Fruit fly (Drosophila melanogaster): ENCODE measurements around the gene ND-B14.5A.

Gene ND-B14.5A

dm6 chrX:2219899-2220298 lies 47.6 kb downstream of the ND-B14.5A start (continued):
- TF ChIP-seq Max (GFP tag; optimal IDR thresholded peaks at IDR 0.05) (no peak), CG7271 (tag; optimal IDR thresholded peaks at IDR 0.05) (no peak), pros (GFP tag; optimal IDR thresholded peaks at IDR 0.05) (no peak), bab2 (GFP tag; optimal IDR thresholded peaks at IDR 0.05) (no peak), Doc3 (GFP tag; IDR thresholded peaks at IDR 0.05; ENCODE audit: partially characterized antibody) (no peak), CG13296 (GFP tag; optimal IDR thresholded peaks at IDR 0.05) (no peak), H15 (GFP tag; IDR thresholded peaks at IDR 0.05) (no peak), CG12236 (GFP tag; optimal IDR thresholded peaks at IDR 0.05) (no peak), CG32772 (GFP tag; IDR thresholded peaks at IDR 0.05) (peak; percentile 8; the same call in 1 of the 2 replicates), CG6654 (GFP tag; optimal IDR thresholded peaks at IDR 0.05) (no peak), CG3838 (GFP tag; optimal IDR thresholded peaks at IDR 0.05) (no peak), CG9727 (GFP tag; optimal IDR thresholded peaks at IDR 0.05) (no peak), CG1233 (GFP tag; optimal IDR thresholded peaks at IDR 0.05) (no peak), so (GFP tag; IDR thresholded peaks at IDR 0.05) (no peak), CG2202 (tag; optimal IDR thresholded peaks at IDR 0.05) (no peak), CG17328 (GFP tag; IDR thresholded peaks at IDR 0.05) (0 out of 2 replicates have a peak, but pooled peaks have one; percentile 21), ci (GFP tag; IDR thresholded peaks at IDR 0.05) (no peak), CG2129 (GFP tag; IDR thresholded peaks at IDR 0.05; ENCODE audit: partially characterized antibody) (no peak), CG18619 (GFP tag; optimal IDR thresholded peaks at IDR 0.05) (no peak), CG16863 (GFP tag; optimal IDR thresholded peaks at IDR 0.05) (peak; percentile 5), mld (GFP tag; IDR thresholded peaks at IDR 0.05; ENCODE audit: partially characterized antibody) (no peak), CG12104 (GFP tag; optimal IDR thresholded peaks at IDR 0.05) (no peak), CG18599 (GFP tag; optimal IDR thresholded peaks at IDR 0.05) (no peak), ranshi (GFP tag; IDR thresholded peaks at IDR 0.05) (no peak), CG11398 (GFP tag; optimal IDR thresholded peaks at IDR 0.05) (no peak), trh (GFP tag; optimal IDR thresholded peaks at IDR 0.05) (no peak), aop (GFP tag; IDR thresholded peaks at IDR 0.05) (no peak), tx (GFP tag; optimal IDR thresholded peaks at IDR 0.05) (no peak), br (optimal IDR thresholded peaks at IDR 0.05) (no peak), Dp (GFP tag; optimal IDR thresholded peaks at IDR 0.05) (no peak), Hand (GFP tag; optimal IDR thresholded peaks at IDR 0.05) (no peak), CG11560 (tag; IDR thresholded peaks at IDR 0.05) (no peak), CG14667 (GFP tag; IDR thresholded peaks at IDR 0.05) (no peak), ase (GFP tag; IDR thresholded peaks at IDR 0.05) (no peak), CG1024 (GFP tag; IDR thresholded peaks at IDR 0.05) (no peak), grn (GFP tag; optimal IDR thresholded peaks at IDR 0.05) (no peak), her (GFP tag; optimal IDR thresholded peaks at IDR 0.05) (no peak), phol (tag; optimal IDR thresholded peaks at IDR 0.05) (peak; percentile 33), Blimp-1 (GFP tag; optimal IDR thresholded peaks at IDR 0.05) (peak; percentile 42), CG4424 (GFP tag; optimal IDR thresholded peaks at IDR 0.05) (no peak), kay (GFP tag; optimal IDR thresholded peaks at IDR 0.05) (no peak), maf-S (GFP tag; optimal IDR thresholded peaks at IDR 0.05) (no peak), Opbp (GFP tag; IDR thresholded peaks at IDR 0.05; ENCODE audit: partially characterized antibody) (no peak), bsh (GFP tag; optimal IDR thresholded peaks at IDR 0.05) (peak in 1 of 2 experiments; percentile 48), CG8359 (GFP tag; optimal IDR thresholded peaks at IDR 0.05; ENCODE audit: borderline replicate concordance) (no peak), CG15514 (GFP tag; optimal IDR thresholded peaks at IDR 0.05) (no peak), ERR (GFP tag; optimal IDR thresholded peaks at IDR 0.05) (no peak), CG11723 (GFP tag; optimal IDR thresholded peaks at IDR 0.05) (no peak), MTF-1 (GFP tag; optimal IDR thresholded peaks at IDR 0.05; ENCODE audit: borderline replicate concordance) (no peak), tup (GFP tag; optimal IDR thresholded peaks at IDR 0.05) (no peak), ttk (GFP tag; IDR thresholded peaks at IDR 0.05) (0 out of 2 replicates have a peak, but pooled peaks have one; percentile 7)
